Worm (Caenorhabditis elegans) whole organism, L3 larva: ENCODE measurements around the gene K04C2.3.

Source experiments
- R02D3.7 ChIP-seq: fragments of 150-350 bp; optimal IDR thresholded peaks from 2 replicates; lab custom pipeline; 2014; ENCODE audit warnings: missing biosample characterization, missing genetic modification characterization
- aly-2 ChIP-seq: fragments of 150-350 bp; optimal IDR thresholded peaks from 2 replicates; lab custom pipeline; 2014; ENCODE audit warnings: missing biosample characterization, missing genetic modification characterization
- ama-1 ChIP-seq: fragments of 150-350 bp; optimal IDR thresholded peaks from 2 replicates; lab custom pipeline; 2018
- ceh-16 ChIP-seq: sonication (generic microtip); optimal IDR thresholded peaks from 2 replicates; lab custom pipeline; 2017; ENCODE audit warnings: missing biosample characterization, missing genetic modification characterization
- ceh-28 ChIP-seq: fragments of 150-350 bp; optimal IDR thresholded peaks from 2 replicates; lab custom pipeline; 2014; ENCODE audit warnings: missing biosample characterization, missing genetic modification reagents, missing genetic modification characterization
- ceh-9 ChIP-seq: sonication (generic microtip); optimal IDR thresholded peaks from 2 replicates; lab custom pipeline; 2018; ENCODE audit warnings: missing biosample characterization, missing genetic modification characterization
- egl-27 ChIP-seq: sonication (generic microtip); optimal IDR thresholded peaks from 4 replicates; lab custom pipeline; 2017; ENCODE audit warnings: missing biosample characterization, missing genetic modification reagents, missing genetic modification characterization
- egl-5 ChIP-seq: fragments of 150-350 bp; optimal IDR thresholded peaks from 2 replicates; lab custom pipeline; 2017; ENCODE audit warnings: missing biosample characterization, missing genetic modification reagents, missing genetic modification characterization, inconsistent platforms
- elt-1 ChIP-seq: fragments of 150-350 bp; optimal IDR thresholded peaks from 2 replicates; lab custom pipeline; 2014; ENCODE audit warnings: missing biosample characterization, missing genetic modification characterization
- elt-2 ChIP-seq: sonication (generic microtip); optimal IDR thresholded peaks from 2 replicates; lab custom pipeline; 2016; ENCODE audit warnings: missing genetic modification reagents, mild to moderate bottlenecking, missing genetic modification characterization, missing compliant biosample characterization
- elt-3 ChIP-seq, 3 experiments: fragments of 150-350 bp in 1 of 3; sonication (generic microtip) in 2 of 3; optimal IDR thresholded peaks; 2 replicates in 2 of 3; 4 replicates in 1 of 3; lab custom pipeline; 2014 to 2017; ENCODE audit warnings: missing biosample characterization in 3 of 3, missing genetic modification characterization in 3 of 3
- fkh-2 ChIP-seq: fragments of 150-350 bp; optimal IDR thresholded peaks from 2 replicates; lab custom pipeline; 2014; ENCODE audit warnings: missing biosample characterization, missing genetic modification reagents, missing genetic modification characterization
- fos-1 ChIP-seq: fragments of 150-350 bp; optimal IDR thresholded peaks from 2 replicates; lab custom pipeline; 2014; ENCODE audit warnings: missing biosample characterization, missing genetic modification characterization
- hmg-11 ChIP-seq: sonication (generic microtip); optimal IDR thresholded peaks from 2 replicates; lab custom pipeline; 2016; ENCODE audit warnings: missing genetic modification characterization, missing compliant biosample characterization
- jun-1 ChIP-seq: fragments of 150-350 bp; optimal IDR thresholded peaks from 2 replicates; lab custom pipeline; 2014; ENCODE audit warnings: missing biosample characterization, missing genetic modification reagents, missing genetic modification characterization
- lin-15B ChIP-seq: fragments of 150-350 bp; optimal IDR thresholded peaks from 2 replicates; lab custom pipeline; 2014; ENCODE audit warnings: missing biosample characterization, missing genetic modification characterization
- lin-39 ChIP-seq: fragments of 150-350 bp; optimal IDR thresholded peaks from 2 replicates; lab custom pipeline; 2018; ENCODE audit warnings: missing biosample characterization, missing genetic modification reagents, missing genetic modification characterization
- lsy-12 ChIP-seq: sonication (generic microtip); optimal IDR thresholded peaks from 2 replicates; lab custom pipeline; 2016; ENCODE audit warnings: mild to moderate bottlenecking, missing genetic modification characterization, missing compliant biosample characterization
- mdl-1 ChIP-seq: fragments of 150-350 bp; optimal IDR thresholded peaks from 2 replicates; lab custom pipeline; 2014; ENCODE audit warnings: missing biosample characterization, missing genetic modification characterization
- mml-1 ChIP-seq: fragments of 150-350 bp; sonication (generic microtip); optimal IDR thresholded peaks from 3 replicates; lab custom pipeline; 2014; ENCODE audit warnings: missing biosample characterization, missing genetic modification characterization
- nfya-1 ChIP-seq: sonication (generic microtip); optimal IDR thresholded peaks from 2 replicates; lab custom pipeline; 2017; ENCODE audit warnings: missing genetic modification characterization, mild to moderate bottlenecking, missing compliant biosample characterization, antibody characterized with exemption, moderate library complexity; ENCODE audit not compliant: insufficient read depth
- nhr-11 ChIP-seq: fragments of 150-350 bp; optimal IDR thresholded peaks from 2 replicates; lab custom pipeline; 2014; ENCODE audit warnings: missing biosample characterization, missing genetic modification characterization
- nhr-23 ChIP-seq: fragments of 150-350 bp; optimal IDR thresholded peaks from 2 replicates; lab custom pipeline; 2014; ENCODE audit warnings: missing biosample characterization, missing genetic modification reagents, missing genetic modification characterization
- nhr-237 ChIP-seq: fragments of 150-350 bp; optimal IDR thresholded peaks from 2 replicates; lab custom pipeline; 2014; ENCODE audit warnings: missing biosample characterization, missing genetic modification characterization
- nhr-25 ChIP-seq: sonication (generic microtip); optimal IDR thresholded peaks from 2 replicates; lab custom pipeline; 2017; ENCODE audit warnings: missing biosample characterization, missing genetic modification characterization
- nhr-28 ChIP-seq: fragments of 150-350 bp; optimal IDR thresholded peaks from 2 replicates; lab custom pipeline; 2014; ENCODE audit warnings: missing biosample characterization, missing genetic modification characterization
- nhr-43 ChIP-seq: sonication (generic microtip); optimal IDR thresholded peaks from 2 replicates; lab custom pipeline; 2016; ENCODE audit warnings: mild to moderate bottlenecking, missing genetic modification characterization, missing compliant biosample characterization; ENCODE audit not compliant: poor library complexity, severe bottlenecking
- nhr-76 ChIP-seq: fragments of 150-350 bp; sonication (generic microtip); optimal IDR thresholded peaks from 5 replicates; lab custom pipeline; 2014; ENCODE audit warnings: missing biosample characterization, missing genetic modification characterization
- nhr-77 ChIP-seq: fragments of 150-350 bp; optimal IDR thresholded peaks from 2 replicates; lab custom pipeline; 2014; ENCODE audit warnings: missing biosample characterization, missing genetic modification characterization
- pha-4 ChIP-seq: fragments of 150-350 bp; optimal IDR thresholded peaks from 2 replicates; lab custom pipeline; 2014; ENCODE audit warnings: missing biosample characterization, missing genetic modification reagents, missing genetic modification characterization
- pqm-1 ChIP-seq: fragments of 150-350 bp; optimal IDR thresholded peaks from 2 replicates; lab custom pipeline; 2017; ENCODE audit warnings: missing biosample characterization, missing genetic modification characterization, inconsistent platforms
- tbx-2 ChIP-seq: sonication (generic microtip); optimal IDR thresholded peaks from 2 replicates; lab custom pipeline; 2016; ENCODE audit warnings: mild to moderate bottlenecking, missing genetic modification characterization, missing compliant biosample characterization
- unc-62 ChIP-seq: fragments of 150-350 bp; sonication (generic microtip); optimal IDR thresholded peaks from 4 replicates; lab custom pipeline; 2014; ENCODE audit warnings: missing biosample characterization, missing genetic modification reagents, missing genetic modification characterization
- zag-1 ChIP-seq: fragments of 150-350 bp; optimal IDR thresholded peaks from 2 replicates; lab custom pipeline; 2014; ENCODE audit warnings: missing biosample characterization, missing genetic modification characterization
- ztf-11 ChIP-seq: fragments of 150-350 bp; optimal IDR thresholded peaks from 2 replicates; lab custom pipeline; 2014; ENCODE audit warnings: missing biosample characterization, missing genetic modification characterization
- ztf-4 ChIP-seq: fragments of 150-350 bp; optimal IDR thresholded peaks from 2 replicates; lab custom pipeline; 2014; ENCODE audit warnings: missing biosample characterization, missing genetic modification characterization

Gene K04C2.3

DNA sequence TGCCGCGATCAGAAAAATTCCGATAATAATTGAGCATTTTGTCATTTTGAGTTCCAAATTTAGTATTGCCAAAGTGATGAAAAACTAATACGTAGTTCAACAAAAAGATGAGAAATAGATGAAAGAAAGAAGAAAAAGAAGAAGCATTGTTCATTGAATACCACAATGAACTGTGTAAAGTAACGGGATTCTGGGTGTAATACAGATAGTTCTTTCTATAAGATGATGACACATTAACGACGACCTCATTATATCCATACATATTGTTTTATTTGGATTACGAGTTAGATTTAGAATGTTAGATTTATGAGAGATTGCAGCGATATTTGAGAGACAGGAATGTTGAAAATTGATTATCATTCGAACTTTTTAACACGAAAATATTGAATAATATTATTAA, 18.7 kb downstream of the K04C2.3 start, which contains the start of gene K04C2.5:
TSS of gene K04C2.5 (minus strand) at position 101 of the 400 bp plus-strand sequence.
- no peak for TF ChIP-seq fos-1 (tag; lab: Kevin White, UChicago)
- TF ChIP-seq egl-5 (tag; lab: Kevin White, UChicago), result no peak
- TF ChIP-seq, all 47 proteins: peak for 0

ce11 chrIII:6895166-6895565, 22.3 kb downstream of the K04C2.3 start:
- TF ChIP-seq nhr-77 (tag; lab: Kevin White, UChicago) (no peak), pqm-1 (tag; lab: Kevin White, UChicago) (peak; percentile 79), elt-3 (tag; optimal IDR thresholded peaks at IDR 0.05; lab: Kevin White, UChicago) (peak; percentile 41 to 84 (median 77)), nhr-25 (tag; lab: Kevin White, UChicago) (peak; percentile 13), nhr-76 (tag; lab: Kevin White, UChicago) (peak; percentile 19), ceh-28 (tag; lab: Kevin White, UChicago) (peak; percentile 53), ztf-4 (tag; lab: Kevin White, UChicago) (no peak), elt-2 (peak; percentile 83), egl-27 (tag; lab: Kevin White, UChicago) (peak; percentile 56), lin-15B (tag; lab: Kevin White, UChicago) (peak; percentile 30), unc-62 (GFP tag; lab: Kevin White, UChicago) (peak; percentile 19), ama-1 (lab: Kevin White, UChicago) (peak; percentile 31), lsy-12 (tag; lab: Kevin White, UChicago) (no peak), mml-1 (tag; lab: Kevin White, UChicago) (peak; percentile 28), mdl-1 (tag; lab: Kevin White, UChicago) (no peak), nhr-23 (tag; lab: Kevin White, UChicago) (peak; percentile 84), R02D3.7 (tag; lab: Kevin White, UChicago) (peak; percentile 57), nhr-43 (tag; lab: Kevin White, UChicago) (peak; percentile 64), nfya-1 (peak; percentile 71)

DNA sequence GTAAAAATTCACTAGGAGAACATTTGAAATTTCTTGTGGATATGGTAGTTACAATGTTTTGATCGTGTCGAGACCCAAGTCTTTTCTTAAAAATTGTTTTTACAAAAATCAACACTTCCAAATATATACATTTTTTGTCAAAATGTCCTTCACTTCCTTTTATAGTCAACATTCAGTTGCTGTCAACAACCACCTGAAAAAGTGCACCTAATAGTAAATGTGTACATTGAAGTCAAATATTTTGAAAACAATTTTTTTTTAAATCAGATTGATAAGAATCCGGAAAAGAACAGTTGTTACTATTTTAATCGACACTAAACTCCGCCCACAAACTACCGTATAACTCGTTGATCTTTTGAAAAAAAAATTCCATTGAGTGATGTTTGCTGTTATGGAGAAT, 22.8 kb downstream of the K04C2.3 start:
- peak; percentile 18 for TF ChIP-seq pha-4
- no peak for TF ChIP-seq zag-1 (tag; lab: Kevin White, UChicago)
- TF ChIP-seq, all 47 proteins: peak for 1

- TF ChIP-seq ceh-28 (tag; lab: Kevin White, UChicago) (peak; percentile 47), jun-1 (peak; percentile 63), mdl-1 (tag; lab: Kevin White, UChicago) (no peak), R02D3.7 (tag; lab: Kevin White, UChicago) (no peak), pqm-1 (tag; lab: Kevin White, UChicago) (peak; percentile 65), lin-39 (tag; lab: Kevin White, UChicago) (peak; percentile 78), elt-2 (peak; percentile 54), nhr-11 (tag; lab: Kevin White, UChicago) (peak; percentile 58), tbx-2 (peak; percentile 25), elt-1 (no peak), fos-1 (tag; lab: Kevin White, UChicago) (peak; percentile 34), nhr-23 (tag; lab: Kevin White, UChicago) (peak; percentile 90), nhr-77 (tag; lab: Kevin White, UChicago) (no peak), lin-15B (tag; lab: Kevin White, UChicago) (peak; percentile 38), pha-4 (peak; percentile 44), egl-27 (tag; lab: Kevin White, UChicago) (peak; percentile 24), ceh-16 (tag; lab: Kevin White, UChicago) (no peak), nhr-25 (tag; lab: Kevin White, UChicago) (peak; percentile 82), hmg-11 (tag; lab: Kevin White, UChicago) (peak; percentile 77), nhr-43 (tag; lab: Kevin White, UChicago) (peak; percentile 68), mml-1 (tag; lab: Kevin White, UChicago) (peak; percentile 96), nfya-1 (peak; percentile 88)
Measured at ce11 chrIII:6897587-6898064, 24.7 kb downstream of the K04C2.3 start, which contains the start of gene T07E3.4. T07E3.4 (plus strand) TSS chrIII:6898014.

ce11 chrIII:6898518-6898917, 25.6 kb downstream of the K04C2.3 start:
- TF ChIP-seq zag-1 (tag; lab: Kevin White, UChicago), result no peak
- TF ChIP-seq unc-62 (GFP tag; lab: Kevin White, UChicago), result no peak
- TF ChIP-seq R02D3.7 (tag; lab: Kevin White, UChicago), result no peak
- TF ChIP-seq nhr-77 (tag; lab: Kevin White, UChicago), result no peak
- no peak for TF ChIP-seq elt-1
- no peak for TF ChIP-seq nhr-28 (tag; lab: Kevin White, UChicago)
- TF ChIP-seq ama-1 (lab: Kevin White, UChicago), result no peak
- no peak for TF ChIP-seq ztf-11 (tag; lab: Kevin White, UChicago)
- no peak for TF ChIP-seq ceh-9 (tag; lab: Kevin White, UChicago)
- no peak for TF ChIP-seq fkh-2
- TF ChIP-seq tbx-2, result no peak
- TF ChIP-seq nhr-43 (tag; lab: Kevin White, UChicago), result no peak
- TF ChIP-seq egl-27 (tag; lab: Kevin White, UChicago), result no peak
- TF ChIP-seq nfya-1, result peak; percentile 1
- peak; percentile 36 for TF ChIP-seq nhr-25 (tag; lab: Kevin White, UChicago)
- TF ChIP-seq aly-2 (tag; lab: Kevin White, UChicago), result no peak
- no peak for TF ChIP-seq egl-5 (tag; lab: Kevin White, UChicago)
- TF ChIP-seq nhr-11 (tag; lab: Kevin White, UChicago), result peak; percentile 54
- TF ChIP-seq mdl-1 (tag; lab: Kevin White, UChicago), result no peak
- TF ChIP-seq pqm-1 (tag; lab: Kevin White, UChicago), result peak; percentile 44
- TF ChIP-seq elt-2, result peak; percentile 4
- TF ChIP-seq nhr-23 (tag; lab: Kevin White, UChicago), result peak; percentile 64
- no peak for TF ChIP-seq pha-4
- TF ChIP-seq jun-1, result peak; percentile 27
- TF ChIP-seq ztf-4 (tag; lab: Kevin White, UChicago), result no peak
- no peak for TF ChIP-seq nhr-237 (tag; lab: Kevin White, UChicago)
- TF ChIP-seq mml-1 (tag; lab: Kevin White, UChicago), result peak; percentile 33
